Worm (Caenorhabditis elegans): Measurements from ENCODE around the gene nhr-93.
A peak's percentile ranks its signal among the peaks of the same experiment; 100 is the strongest.

Gene nhr-93

DNA sequence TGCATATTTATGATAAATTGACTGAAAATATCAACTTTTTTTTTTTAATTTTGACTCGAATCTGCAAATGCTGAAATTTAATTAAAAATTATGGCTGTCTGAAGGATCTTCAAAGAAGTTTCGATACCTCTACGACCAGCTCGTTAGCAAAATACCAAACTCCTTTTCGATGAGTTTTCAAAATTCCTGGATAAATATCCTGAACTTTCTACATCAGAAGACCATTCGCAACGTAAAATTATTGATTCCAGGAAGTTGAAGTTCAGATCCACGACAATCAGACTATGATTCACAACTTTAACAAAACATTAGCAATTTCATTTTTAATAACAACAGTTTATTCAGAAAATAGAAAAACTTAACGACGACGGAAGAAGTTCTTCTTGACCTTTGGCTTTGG, 46.8 kb upstream of the nhr-93 start (continued):
- TF ChIP-seq Y53F4B.3 (GFP tag; IDR thresholded peaks at IDR 0.05) = no peak
- TF ChIP-seq rcor-1 (GFP tag; IDR thresholded peaks at IDR 0.05) = peak; percentile 68

ce11 chrV:3583622-3584021, 45.4 kb upstream of the nhr-93 start:
- no peak for TF ChIP-seq madf-8 (GFP tag; conservative IDR thresholded peaks at IDR 0.05)
- TF ChIP-seq F57C9.4 (tag; optimal IDR thresholded peaks at IDR 0.05) = no peak
- no peak for TF ChIP-seq rec-8 (tag; optimal IDR thresholded peaks at IDR 0.05)

- TF ChIP-seq Y95B8A.8 (GFP tag; IDR thresholded peaks at IDR 0.05) (no peak), fkh-3 (tag; optimal IDR thresholded peaks at IDR 0.05) (no peak), lin-54 (GFP tag; optimal IDR thresholded peaks at IDR 0.05) (no peak), zfh-2 (GFP tag; conservative IDR thresholded peaks at IDR 0.05) (peak; percentile 59; the same call in 1 of the 2 replicates)
Observed at ce11 chrV:3582671-3583070, 44.5 kb upstream of the nhr-93 start.

DNA sequence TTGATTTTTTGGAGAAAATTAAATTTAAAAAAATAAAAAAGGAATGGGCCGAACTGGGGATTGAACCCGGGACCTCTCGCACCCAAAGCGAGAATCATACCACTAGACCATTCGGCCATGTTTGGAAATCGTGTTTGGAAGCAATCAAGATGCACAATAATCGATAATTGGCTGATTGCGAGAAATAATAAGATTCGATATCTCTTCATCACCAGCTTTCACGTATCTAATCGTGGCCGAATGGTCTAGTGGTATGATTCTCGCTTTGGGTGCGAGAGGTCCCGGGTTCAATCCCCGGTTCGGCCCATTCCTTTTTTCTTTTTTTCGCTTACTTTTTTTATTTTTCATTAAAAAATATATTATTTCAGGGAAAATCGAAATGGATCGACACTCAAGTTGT, 43.9 kb upstream of the nhr-93 start:
- TF ChIP-seq lsy-27 (tag; optimal IDR thresholded peaks at IDR 0.05; ENCODE audit: borderline replicate concordance, insufficient read depth) = no peak
- TF ChIP-seq egl-18 (GFP tag; IDR thresholded peaks at IDR 0.05) = no peak
- 0 out of 2 replicates have a peak, but pooled peaks have one; percentile 21 for TF ChIP-seq aptf-3 (GFP tag; IDR thresholded peaks at IDR 0.05)
- peak; percentile 28; the same call in 1 of the 2 replicates for TF ChIP-seq Y53F4B.3 (GFP tag; IDR thresholded peaks at IDR 0.05)
- TF ChIP-seq lin-35 (GFP tag; optimal IDR thresholded peaks at IDR 0.05) = no peak
- TF ChIP-seq ceh-100 (GFP tag; IDR thresholded peaks at IDR 0.05) = no peak
- no peak for TF ChIP-seq ekl-4 (GFP tag; IDR thresholded peaks at IDR 0.05)
- no peak for TF ChIP-seq nhr-90 (tag; optimal IDR thresholded peaks at IDR 0.05)
- 0 out of 2 replicates have a peak, but pooled peaks have one; percentile 13 for TF ChIP-seq attf-6 (GFP tag; IDR thresholded peaks at IDR 0.05)
- TF ChIP-seq hmg-20 (GFP tag; IDR thresholded peaks at IDR 0.05) = no peak
- 0 out of 2 replicates have a peak, but pooled peaks have one; percentile 14 for TF ChIP-seq madf-3 (GFP tag; IDR thresholded peaks at IDR 0.05)
- no peak for TF ChIP-seq unc-62 (GFP tag; optimal IDR thresholded peaks at IDR 0.05)
- TF ChIP-seq akir-1 (GFP tag; optimal IDR thresholded peaks at IDR 0.05) = no peak
- no peak for TF ChIP-seq F22D6.2 (tag; optimal IDR thresholded peaks at IDR 0.05)
- TF ChIP-seq snpc-4 (GFP tag; optimal IDR thresholded peaks at IDR 0.05) = peak; percentile 0
- peak in 2 of 4 experiments; percentile 4 to 14 for TF ChIP-seq snpc-4 (tag; optimal IDR thresholded peaks at IDR 0.05)
- no peak for TF ChIP-seq lin-40 (tag; optimal IDR thresholded peaks at IDR 0.05)
- peak; percentile 58 for TF ChIP-seq rpc-1 (optimal IDR thresholded peaks at IDR 0.05)
- TF ChIP-seq rpc-1 (tag; optimal IDR thresholded peaks at IDR 0.05) = peak; percentile 76
- no peak for TF ChIP-seq xnd-1 (tag; optimal IDR thresholded peaks at IDR 0.05)
- TF ChIP-seq mxl-1 (tag; optimal IDR thresholded peaks at IDR 0.05) = no peak
- no peak for TF ChIP-seq ztf-22 (GFP tag; optimal IDR thresholded peaks at IDR 0.05)
- TF ChIP-seq F55B11.4 (tag; optimal IDR thresholded peaks at IDR 0.05; ENCODE audit: borderline replicate concordance, insufficient read depth) = no peak
- TF ChIP-seq F49E8.2 (tag; optimal IDR thresholded peaks at IDR 0.05; ENCODE audit: insufficient read depth) = peak; percentile 68
- no peak for TF ChIP-seq aptf-2 (GFP tag; conservative IDR thresholded peaks at IDR 0.05)
- TF ChIP-seq snpc-1.1 (tag; optimal IDR thresholded peaks at IDR 0.05; ENCODE audit: insufficient read depth) = peak; percentile 18
- TF ChIP-seq atf-7 (tag; optimal IDR thresholded peaks at IDR 0.05) = no peak
- TF ChIP-seq hmg-1.2 (GFP tag; IDR thresholded peaks at IDR 0.05) = peak; percentile 41; the same call in 1 of the 2 replicates
- no peak for TF ChIP-seq bed-2 (GFP tag; IDR thresholded peaks at IDR 0.05)
- peak; percentile 54 for TF ChIP-seq die-1 (tag; optimal IDR thresholded peaks at IDR 0.05)
- no peak for TF ChIP-seq K11D2.4 (GFP tag; IDR thresholded peaks at IDR 0.05)
- no peak for TF ChIP-seq cebp-2 (GFP tag; IDR thresholded peaks at IDR 0.05)
- TF ChIP-seq lsl-1 (GFP tag; optimal IDR thresholded peaks at IDR 0.05) = peak; percentile 43
- TF ChIP-seq ZK185.1 (tag; optimal IDR thresholded peaks at IDR 0.05; ENCODE audit: poor library complexity, severe bottlenecking) = no peak
- TF ChIP-seq ztf-25 (GFP tag; IDR thresholded peaks at IDR 0.05) = no peak
